Worm (Caenorhabditis elegans): Measurements from ENCODE around the gene phat-3.

- TF ChIP-seq unc-55 (GFP tag; optimal IDR thresholded peaks at IDR 0.05) (no peak), snpc-4 (tag; optimal IDR thresholded peaks at IDR 0.05) (no peak), unc-62 (GFP tag; optimal IDR thresholded peaks at IDR 0.05) (no peak), ceh-82 (tag; optimal IDR thresholded peaks at IDR 0.05) (no peak), lsy-2 (tag; optimal IDR thresholded peaks at IDR 0.05) (no peak), nhr-10 (tag; optimal IDR thresholded peaks at IDR 0.05) (no peak), ztf-11 (tag; optimal IDR thresholded peaks at IDR 0.05) (no peak), skn-1 (tag; optimal IDR thresholded peaks at IDR 0.05) (no peak), nhr-11 (tag; optimal IDR thresholded peaks at IDR 0.05) (no peak)
Measured at ce11 chrV:4082952-4083351, 39.2 kb downstream of the phat-3 start, which contains the start of gene F38H12.5.

Data from whole organism, L2 larva.